Fruit fly (Drosophila melanogaster): ENCODE data around the gene CG14275.

dm6 chr2L:8364006-8364956 is 37.0 kb downstream of the CG14275 start, which contains the start of the genes RpS13 and CSN8:
- TF ChIP-seq CG1620 (GFP tag; optimal IDR thresholded peaks at IDR 0.05) (peak; percentile 28), CG33017 (tag; optimal IDR thresholded peaks at IDR 0.05) (no peak), pad (GFP tag; optimal IDR thresholded peaks at IDR 0.05) (peak; percentile 37), kay (GFP tag; ENCODE audit: borderline replicate concordance) (no peak), CG14711 (tag; optimal IDR thresholded peaks at IDR 0.05) (peak; percentile 72), CG11617 (GFP tag; optimal IDR thresholded peaks at IDR 0.05) (peak; percentile 46), Hr96 (GFP tag; optimal IDR thresholded peaks at IDR 0.05) (peak; percentile 19), ovo (GFP tag; optimal IDR thresholded peaks at IDR 0.05) (no peak), CG5204 (GFP tag; optimal IDR thresholded peaks at IDR 0.05) (no peak)
